Fruit fly (Drosophila melanogaster) whole organism, adult: ENCODE measurements around the gene Lon.

ENCODE experiments used
- CG11617 ChIP-seq: fragments of 200-800 bp; sonication (Bioruptor generic); optimal IDR thresholded peaks from 2 replicates; lab custom pipeline; 2017; ENCODE audit warnings: mild to moderate bottlenecking, missing biosample characterization, missing genetic modification reagents, missing genetic modification characterization
- CG12768 ChIP-seq: fragments of 200-800 bp; sonication (Bioruptor generic); optimal IDR thresholded peaks from 2 replicates; lab custom pipeline; 2017; ENCODE audit warnings: missing biosample characterization, missing genetic modification characterization, mild to moderate bottlenecking, moderate library complexity, missing genetic modification reagents
- CG14711 ChIP-seq: fragments of 200-800 bp; sonication (Bioruptor generic); optimal IDR thresholded peaks from 2 replicates; lab custom pipeline; 2018; ENCODE audit warnings: missing biosample characterization, mild to moderate bottlenecking, missing genetic modification characterization, moderate library complexity
- CG1620 ChIP-seq: fragments of 200-800 bp; sonication (Bioruptor generic); optimal IDR thresholded peaks from 2 replicates; lab custom pipeline; 2016; ENCODE audit warnings: missing biosample characterization, missing genetic modification characterization
- CG33017 ChIP-seq: fragments of 200-800 bp; sonication (Bioruptor generic); optimal IDR thresholded peaks from 2 replicates; lab custom pipeline; 2018; ENCODE audit warnings: missing biosample characterization, mild to moderate bottlenecking, missing genetic modification characterization, moderate library complexity
- CG5204 ChIP-seq: fragments of 200-800 bp; sonication (Bioruptor generic); optimal IDR thresholded peaks from 2 replicates; lab custom pipeline; 2016; ENCODE audit warnings: missing biosample characterization, missing genetic modification characterization
- CG7045 ChIP-seq: fragments of 200-800 bp; sonication (Bioruptor generic); optimal IDR thresholded peaks from 2 replicates; lab custom pipeline; 2017; ENCODE audit warnings: missing biosample characterization, mild to moderate bottlenecking, missing genetic modification characterization
- CG7101 ChIP-seq: fragments of 200-800 bp; sonication (Bioruptor generic); optimal IDR thresholded peaks from 2 replicates; lab custom pipeline; 2018; ENCODE audit warnings: missing biosample characterization, mild to moderate bottlenecking, missing genetic modification characterization, moderate library complexity
- Clk ChIP-seq: fragments of 200-800 bp; sonication (Bioruptor generic); optimal IDR thresholded peaks from 2 replicates; lab custom pipeline; 2017; ENCODE audit warnings: missing biosample characterization, missing genetic modification characterization
- Crg-1 ChIP-seq: fragments of 200-800 bp; sonication (Bioruptor generic); optimal IDR thresholded peaks from 2 replicates; lab custom pipeline; 2016; ENCODE audit warnings: missing biosample characterization, missing genetic modification characterization
- Hr96 ChIP-seq: fragments of 200-800 bp; sonication (Bioruptor generic); optimal IDR thresholded peaks from 2 replicates; lab custom pipeline; 2016; ENCODE audit warnings: missing biosample characterization, missing genetic modification characterization
- Mnt ChIP-seq: fragments of 200-800 bp; sonication (Bioruptor generic); optimal IDR thresholded peaks from 2 replicates; lab custom pipeline; 2016; ENCODE audit warnings: missing biosample characterization, mild to moderate bottlenecking, missing genetic modification characterization
- bab1 ChIP-seq: fragments of 200-800 bp; sonication (Bioruptor generic); optimal IDR thresholded peaks from 3 replicates; lab custom pipeline; 2019; ENCODE audit warnings: missing biosample characterization, mild to moderate bottlenecking, missing genetic modification characterization, moderate library complexity
- cic ChIP-seq: fragments of 200-800 bp; sonication (Bioruptor generic); optimal IDR thresholded peaks from 2 replicates; lab custom pipeline; 2017; ENCODE audit warnings: missing biosample characterization, mild to moderate bottlenecking, missing genetic modification characterization, moderate library complexity
- cnc ChIP-seq, 2 experiments: fragments of >200 bp; optimal IDR thresholded peaks; 2 replicates each; lab custom pipeline; 2017
- kay ChIP-seq: fragments of 200-800 bp; sonication (Bioruptor generic); peaks from one replicate; lab custom pipeline; 2016; ENCODE audit warnings: missing biosample characterization, missing genetic modification characterization, borderline replicate concordance
- ovo ChIP-seq: fragments of 200-800 bp; sonication (Bioruptor generic); optimal IDR thresholded peaks from 2 replicates; lab custom pipeline; 2016; ENCODE audit warnings: missing biosample characterization, missing genetic modification characterization
- pad ChIP-seq: fragments of 200-800 bp; sonication (Bioruptor generic); optimal IDR thresholded peaks from 3 replicates; lab custom pipeline; 2017; ENCODE audit warnings: missing biosample characterization, missing genetic modification characterization, mild to moderate bottlenecking, moderate library complexity, missing genetic modification reagents
- tj ChIP-seq: fragments of 200-800 bp; sonication (Bioruptor generic); optimal IDR thresholded peaks from 3 replicates; lab custom pipeline; 2017; ENCODE audit warnings: missing biosample characterization, mild to moderate bottlenecking, missing genetic modification characterization, moderate library complexity
- toe ChIP-seq: fragments of 200-800 bp; sonication (Bioruptor generic); optimal IDR thresholded peaks from 2 replicates; lab custom pipeline; 2016; ENCODE audit warnings: missing biosample characterization, missing genetic modification characterization

Lon gene

DNA sequence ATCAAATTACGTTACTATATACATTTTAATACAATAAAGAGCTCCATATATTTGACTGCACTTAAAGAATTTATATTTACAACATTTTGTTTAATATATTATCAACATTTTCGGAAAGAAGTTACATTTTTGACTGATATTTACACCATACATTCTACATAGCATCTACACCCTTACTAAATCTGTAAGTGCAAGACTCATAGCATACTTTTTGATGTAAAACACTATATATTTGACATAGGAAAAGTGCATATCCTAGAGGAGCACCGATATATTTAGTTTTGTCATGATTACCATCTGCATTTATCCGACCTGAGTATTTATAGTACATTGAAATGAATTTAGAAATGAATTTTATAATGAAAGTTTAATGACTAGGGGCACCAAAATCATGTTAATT lies 43.0 kb downstream of the Lon start:
- no peak for TF ChIP-seq Crg-1 (GFP tag; lab: Kevin White, UChicago)
- no peak for TF ChIP-seq toe (GFP tag; lab: Kevin White, UChicago)
- no peak for TF ChIP-seq CG7045 (GFP tag; lab: Kevin White, UChicago)
- TF ChIP-seq Mnt (GFP tag; lab: Kevin White, UChicago) = no peak
- TF ChIP-seq CG11617 = no peak
- no peak for TF ChIP-seq Clk
- TF ChIP-seq CG14711 (tag; lab: Kevin White, UChicago) = no peak
- TF ChIP-seq CG12768 (GFP tag; lab: Kevin White, UChicago) = no peak

DNA sequence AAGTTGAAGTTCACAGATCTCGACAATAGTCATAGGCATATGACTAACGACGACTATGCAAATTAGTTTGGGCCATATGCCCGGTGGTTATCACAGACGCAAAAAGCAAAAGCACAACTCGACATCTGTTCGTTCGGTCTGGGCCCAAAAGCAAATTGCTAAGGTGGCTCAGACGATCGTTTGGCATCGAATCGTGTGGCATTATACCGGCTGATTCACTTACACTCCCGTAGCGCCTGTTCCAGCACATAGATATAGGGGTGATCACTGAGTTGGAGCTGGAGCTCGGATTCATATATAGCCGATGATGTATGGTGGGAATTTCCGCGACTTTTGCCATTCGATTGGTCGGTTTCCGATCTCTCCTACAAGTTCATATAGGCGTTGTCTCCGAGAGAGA lies 45.9 kb downstream of the Lon start:
- TF ChIP-seq CG1620 (GFP tag; lab: Kevin White, UChicago) (no peak), Mnt (GFP tag; lab: Kevin White, UChicago) (no peak), CG14711 (tag; lab: Kevin White, UChicago) (no peak)

DNA sequence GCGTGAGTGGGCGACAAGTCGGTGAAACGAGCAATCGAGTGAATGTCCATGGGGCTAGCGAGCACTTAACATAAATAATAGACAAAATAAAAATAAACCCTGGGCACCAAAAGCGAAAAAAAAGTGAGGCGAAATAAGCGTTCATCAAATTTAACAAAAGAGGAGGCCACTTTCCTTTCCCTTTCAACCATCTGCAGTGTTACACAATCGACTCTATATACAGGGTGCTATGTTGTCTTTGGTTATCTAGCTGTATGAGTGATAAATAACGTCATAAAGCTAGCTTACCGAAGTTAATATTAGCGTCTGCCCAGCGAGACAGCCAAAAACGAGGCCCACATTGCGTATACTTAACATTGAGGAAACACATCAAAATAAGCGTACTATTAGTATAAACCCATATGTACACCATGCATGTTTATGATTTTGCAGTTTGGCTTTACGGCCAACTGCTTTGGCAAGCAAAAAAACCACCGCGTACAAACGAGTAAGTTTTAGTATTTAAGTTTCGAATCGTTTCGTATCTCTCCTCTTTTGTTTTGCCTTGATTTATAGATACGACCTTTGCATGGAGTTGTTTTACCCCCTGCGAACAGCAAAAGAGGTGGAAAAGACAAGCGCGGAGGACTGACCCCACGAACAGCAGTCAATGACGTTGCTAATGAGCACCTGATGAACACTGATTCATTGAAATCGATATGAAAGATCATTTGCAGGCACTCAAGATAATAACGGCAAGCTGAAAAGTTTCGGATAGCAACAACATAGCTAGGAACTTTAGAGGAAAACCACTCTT lies 46.9 kb downstream of the Lon start:
- TF ChIP-seq CG7101 (no peak), ovo (GFP tag; lab: Kevin White, UChicago) (no peak), CG7045 (GFP tag; lab: Kevin White, UChicago) (no peak), Hr96 (GFP tag; lab: Kevin White, UChicago) (no peak), Crg-1 (GFP tag; lab: Kevin White, UChicago) (no peak), CG14711 (tag; lab: Kevin White, UChicago) (no peak), pad (GFP tag; lab: Kevin White, UChicago) (no peak), bab1 (GFP tag; lab: Kevin White, UChicago) (no peak)

DNA sequence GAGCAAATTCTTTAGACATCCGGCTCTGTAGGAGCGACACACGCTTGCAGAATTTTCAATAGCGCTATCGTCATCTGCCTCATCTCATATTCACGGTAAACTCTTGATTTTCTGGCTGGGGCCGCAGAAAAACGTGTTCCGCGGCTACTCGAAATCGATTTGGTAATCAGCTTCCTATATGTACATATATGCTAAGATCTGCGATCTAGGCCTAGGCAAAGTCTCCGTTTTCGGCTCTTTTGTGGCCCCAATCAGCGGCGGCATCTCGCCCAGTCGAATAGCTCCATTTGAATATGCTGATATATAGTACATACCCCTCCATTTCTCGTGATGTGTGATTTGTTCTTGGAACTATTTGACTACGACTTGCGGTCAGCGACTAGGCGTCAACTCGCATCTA lies 49.0 kb downstream of the Lon start:
- TF ChIP-seq pad (GFP tag; lab: Kevin White, UChicago) (no peak), bab1 (GFP tag; lab: Kevin White, UChicago) (no peak), CG5204 (GFP tag; lab: Kevin White, UChicago) (no peak), Crg-1 (GFP tag; lab: Kevin White, UChicago) (no peak)

DNA sequence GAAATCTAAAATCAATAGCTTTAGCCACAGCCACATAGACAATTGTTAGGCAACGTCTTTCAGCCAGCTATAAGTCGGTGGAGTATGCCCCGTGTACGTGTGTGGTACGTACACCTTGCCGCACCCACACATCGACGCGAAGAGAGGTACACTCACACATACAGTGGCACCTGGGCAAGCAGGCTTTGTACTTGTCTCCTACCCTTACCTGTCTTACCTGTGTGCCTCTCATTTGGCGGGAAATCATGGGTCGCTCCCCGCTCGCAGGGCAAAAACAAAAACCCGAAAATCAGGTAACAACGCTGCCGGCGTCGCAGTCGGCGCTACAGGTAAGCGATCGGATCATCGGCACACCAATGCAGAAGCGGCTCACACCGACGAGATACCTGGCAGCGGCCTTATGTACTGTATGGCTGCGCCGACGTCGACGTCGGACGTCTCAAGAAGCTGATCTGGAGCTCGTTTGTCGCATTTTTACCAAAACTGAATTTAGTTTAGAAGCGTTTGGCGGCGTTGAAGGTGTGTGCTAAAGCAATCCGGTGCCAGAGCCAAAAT lies 49.8 kb downstream of the Lon start:
- TF ChIP-seq CG7045 (GFP tag; lab: Kevin White, UChicago) (no peak), CG11617 (no peak), pad (GFP tag; lab: Kevin White, UChicago) (no peak), Hr96 (GFP tag; lab: Kevin White, UChicago) (no peak)

DNA sequence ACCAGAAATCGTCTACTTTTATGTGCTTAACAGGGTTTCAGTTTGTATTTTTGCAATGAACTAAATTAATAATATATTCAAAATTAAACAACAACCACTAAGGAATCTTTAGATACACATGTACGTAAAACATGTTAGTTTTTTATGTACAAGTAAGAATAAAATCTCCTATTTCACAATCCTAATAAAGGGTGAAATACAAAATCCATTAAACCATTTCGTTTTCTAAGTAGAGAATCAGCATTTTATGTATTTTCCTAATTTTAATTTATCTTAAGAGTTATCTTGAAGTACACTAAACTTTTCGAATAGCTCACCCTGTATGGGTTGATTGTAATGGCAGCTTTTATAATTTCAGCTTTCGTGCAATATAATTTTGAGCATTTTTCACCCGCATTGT lies 50.3 kb downstream of the Lon start:
- peak; percentile 25 for TF ChIP-seq CG5204 (GFP tag; lab: Kevin White, UChicago)
- TF ChIP-seq CG7101 = no peak

DNA sequence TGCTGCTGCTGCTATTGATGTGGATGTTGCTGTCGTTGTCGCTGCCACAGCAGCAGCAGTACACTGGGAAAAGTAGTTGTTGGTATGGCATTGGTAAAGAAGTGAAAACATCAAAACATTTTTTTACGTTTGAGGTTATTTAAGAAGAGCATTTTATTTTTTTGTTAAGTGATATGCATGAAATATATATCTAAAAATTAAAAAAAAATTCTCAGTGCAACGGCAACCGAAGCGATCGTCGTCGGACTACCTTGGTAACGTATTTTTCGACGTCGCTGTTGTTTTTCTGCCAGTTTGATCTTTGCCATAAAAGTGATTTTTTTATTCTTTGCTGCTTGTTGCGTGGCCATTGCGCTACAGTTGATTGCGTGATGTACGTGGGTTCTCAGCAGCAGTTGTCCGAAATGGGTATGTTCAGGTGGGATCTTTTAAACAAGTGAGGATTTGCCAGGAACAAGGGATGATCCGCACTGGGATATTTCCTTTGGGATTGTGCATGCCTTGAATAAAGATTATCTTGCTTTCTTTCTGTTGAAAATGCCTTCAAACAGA lies 51.2 kb downstream of the Lon start:
- no peak for TF ChIP-seq ovo (GFP tag; lab: Kevin White, UChicago)
- TF ChIP-seq CG7101 = peak; percentile 33
- no peak for TF ChIP-seq cic
- no peak for TF ChIP-seq Clk
- no peak for TF ChIP-seq Mnt (GFP tag; lab: Kevin White, UChicago)
- TF ChIP-seq bab1 (GFP tag; lab: Kevin White, UChicago) = no peak
- peak; percentile 28 for TF ChIP-seq CG14711 (tag; lab: Kevin White, UChicago)
- TF ChIP-seq CG33017 = no peak
- no peak for TF ChIP-seq CG1620 (GFP tag; lab: Kevin White, UChicago)
- TF ChIP-seq cnc (optimal IDR thresholded peaks at IDR 0.05; lab: Kevin White, UChicago) = no peak
- no peak for TF ChIP-seq pad (GFP tag; lab: Kevin White, UChicago)
- no peak for TF ChIP-seq CG11617
- TF ChIP-seq Crg-1 (GFP tag; lab: Kevin White, UChicago) = no peak
- TF ChIP-seq kay (GFP tag; lab: Kevin White, UChicago) = no peak
- no peak for TF ChIP-seq CG12768 (GFP tag; lab: Kevin White, UChicago)
- TF ChIP-seq tj = no peak
- TF ChIP-seq CG7045 (GFP tag; lab: Kevin White, UChicago) = peak; percentile 57
- no peak for TF ChIP-seq toe (GFP tag; lab: Kevin White, UChicago)
- TF ChIP-seq Hr96 (GFP tag; lab: Kevin White, UChicago) = no peak
- peak; percentile 50 for TF ChIP-seq CG5204 (GFP tag; lab: Kevin White, UChicago)
